Fruit fly (Drosophila melanogaster) S2 (cell line): ENCODE measurements around the gene Smr.

ENCODE experiments used
- CG8478 ChIP-seq: fragments of >200 bp; optimal IDR thresholded peaks from 2 replicates; lab custom pipeline; 2018
- CTCF ChIP-seq, 2 experiments: fragments of >200 bp; optimal IDR thresholded peaks; 2 replicates each; lab custom pipeline; 2018

- no peak for TF ChIP-seq CTCF (optimal IDR thresholded peaks at IDR 0.05; lab: Kevin White, UChicago)
- TF ChIP-seq CG8478, result no peak
Measured at dm6 chrX:12667600-12668250, 74.7 kb downstream of the Smr start.
